3 fruit fly cellular contexts compared by ENCODE assay signal in the genomic region with DNA sequence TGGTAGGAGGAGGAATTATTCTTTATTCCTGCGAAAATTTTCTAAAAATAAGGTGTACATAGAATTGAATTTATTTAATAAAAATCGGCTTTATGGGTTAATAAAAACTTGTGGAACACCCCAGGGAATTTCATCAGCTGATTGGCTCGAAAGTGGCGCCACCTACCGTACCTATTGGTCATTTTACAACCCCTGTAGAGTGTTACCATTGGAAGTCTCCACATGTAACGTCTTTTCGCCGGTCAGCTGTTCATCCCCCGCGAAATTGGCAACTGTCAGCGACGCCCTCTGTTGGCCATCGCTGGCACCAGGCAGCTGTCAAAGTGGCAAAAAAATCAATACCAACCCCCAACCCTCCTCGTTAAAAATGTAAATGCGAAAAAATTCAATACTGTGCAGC.
A peak's percentile ranks its signal among the peaks of the same experiment; 100 is the strongest.
TF ChIP-seq lines count a peak whose summit lies in the region.

A gene (plus strand): TSS at position 323 of the 400 bp plus-strand sequence.

- TF ChIP-seq CTCF in S2 (optimal IDR thresholded peaks at IDR 0.05; lab: Kevin White, UChicago): peak; percentile 92 to 97
- TF ChIP-seq CTCF in whole organism, embryonic (GFP tag; optimal IDR thresholded peaks at IDR 0.05; lab: Kevin White, UChicago): peak; percentile 93

TF ChIP-seq in whole organism, embryonic, 481 proteins besides CTCF, POLR2A, EP300 and RAD21 (continues in another document):
- TF ChIP-seq Sin3A (optimal IDR thresholded peaks at IDR 0.05; lab: Kevin White, UChicago): no peak
- TF ChIP-seq jing (GFP tag; optimal IDR thresholded peaks at IDR 0.05; lab: Kevin White, UChicago): no peak
- no peak for TF ChIP-seq gsb (GFP tag; IDR thresholded peaks at IDR 0.05; lab: Robert Waterston, UW)
- peak; percentile 17 for TF ChIP-seq Fer1 (GFP tag; optimal IDR thresholded peaks at IDR 0.05; lab: Kevin White, UChicago)
- TF ChIP-seq CG6683 (GFP tag; optimal IDR thresholded peaks at IDR 0.05; lab: Kevin White, UChicago): no peak
- no peak for TF ChIP-seq tgo (GFP tag; IDR thresholded peaks at IDR 0.05; lab: Robert Waterston, UW)
- peak; percentile 2 for TF ChIP-seq CG9797 (GFP tag; optimal IDR thresholded peaks at IDR 0.05; lab: Kevin White, UChicago)
- TF ChIP-seq Vsx1 (GFP tag; optimal IDR thresholded peaks at IDR 0.05; lab: Kevin White, UChicago): no peak
- no peak for TF ChIP-seq Ets65A (GFP tag; lab: Kevin White, UChicago)
- no peak for TF ChIP-seq bowl (GFP tag; IDR thresholded peaks at IDR 0.05; lab: Robert Waterston, UW)
- no peak for TF ChIP-seq NC2β (GFP tag; optimal IDR thresholded peaks at IDR 0.05; lab: Kevin White, UChicago)
- no peak for TF ChIP-seq gt (GFP tag; IDR thresholded peaks at IDR 0.05; lab: Robert Waterston, UW)
- peak; percentile 18 for TF ChIP-seq CG13775 (GFP tag; optimal IDR thresholded peaks at IDR 0.05; lab: Kevin White, UChicago)
- peak; percentile 5 for TF ChIP-seq CG17829 (tag; optimal IDR thresholded peaks at IDR 0.05; lab: Kevin White, UChicago)
- 0 out of 2 replicates have a peak, but pooled peaks have one; percentile 21 for TF ChIP-seq NFAT (GFP tag; IDR thresholded peaks at IDR 0.05; lab: Robert Waterston, UW)
- no peak for TF ChIP-seq sisA (GFP tag; IDR thresholded peaks at IDR 0.05; lab: Robert Waterston, UW)
- TF ChIP-seq Fer2 (tag; optimal IDR thresholded peaks at IDR 0.05; lab: Kevin White, UChicago): no peak
- 0 out of 2 replicates have a peak, but pooled peaks have one; percentile 11 for TF ChIP-seq amos (GFP tag; IDR thresholded peaks at IDR 0.05; lab: Robert Waterston, UW; ENCODE audit: partially characterized antibody)
- peak; percentile 25 for TF ChIP-seq HLHmδ (GFP tag; optimal IDR thresholded peaks at IDR 0.05; lab: Kevin White, UChicago)
- peak; percentile 61 for TF ChIP-seq abd-A (tag; optimal IDR thresholded peaks at IDR 0.05; lab: Kevin White, UChicago)
- 0 out of 3 replicates have a peak, but pooled peaks have one; percentile 16 for TF ChIP-seq CG7357 (GFP tag; IDR thresholded peaks at IDR 0.05; lab: Robert Waterston, UW)
- TF ChIP-seq sug (tag; optimal IDR thresholded peaks at IDR 0.05; lab: Kevin White, UChicago): no peak
- TF ChIP-seq sens (GFP tag; lab: Kevin White, UChicago): peak; percentile 62
- no peak for TF ChIP-seq hbn (GFP tag; IDR thresholded peaks at IDR 0.05; lab: Robert Waterston, UW; ENCODE audit: partially characterized antibody)
- TF ChIP-seq dmrt11E (tag; optimal IDR thresholded peaks at IDR 0.05; lab: Kevin White, UChicago): no peak
- TF ChIP-seq scrt (GFP tag; optimal IDR thresholded peaks at IDR 0.05; lab: Kevin White, UChicago): peak; percentile 53
- peak; percentile 39 to 87 for TF ChIP-seq crp (GFP tag; optimal IDR thresholded peaks at IDR 0.05; lab: Kevin White, UChicago)
- peak; percentile 32; the same call in 1 of the 2 replicates for TF ChIP-seq vvl (GFP tag; IDR thresholded peaks at IDR 0.05; lab: Robert Waterston, UW)
- TF ChIP-seq CG10431 (GFP tag; optimal IDR thresholded peaks at IDR 0.05; lab: Kevin White, UChicago): peak; percentile 29
- TF ChIP-seq toy (GFP tag; IDR thresholded peaks at IDR 0.05; lab: Robert Waterston, UW): no peak
- TF ChIP-seq MBD-R2 (GFP tag; IDR thresholded peaks at IDR 0.05; lab: Robert Waterston, UW): peak; percentile 22; the same call in 1 of the 2 replicates
- peak; percentile 16 for TF ChIP-seq CG10979 (tag; optimal IDR thresholded peaks at IDR 0.05; lab: Kevin White, UChicago)
- TF ChIP-seq CG1603 (tag; optimal IDR thresholded peaks at IDR 0.05; lab: Kevin White, UChicago): peak; percentile 27
- TF ChIP-seq sim (GFP tag; IDR thresholded peaks at IDR 0.05; lab: Robert Waterston, UW): no peak
- TF ChIP-seq ssp (GFP tag; IDR thresholded peaks at IDR 0.05; lab: Robert Waterston, UW): 0 out of 2 replicates have a peak, but pooled peaks have one; percentile 9
- peak; percentile 28 for TF ChIP-seq stwl (tag; optimal IDR thresholded peaks at IDR 0.05; lab: Kevin White, UChicago)
- peak; percentile 17 for TF ChIP-seq CG14710 (tag; optimal IDR thresholded peaks at IDR 0.05; lab: Kevin White, UChicago)
- TF ChIP-seq insv (GFP tag; optimal IDR thresholded peaks at IDR 0.05; lab: Kevin White, UChicago): peak in 1 of 2 experiments; percentile 20
- no peak for TF ChIP-seq lola (GFP tag; optimal IDR thresholded peaks at IDR 0.05; lab: Kevin White, UChicago)
- TF ChIP-seq Myb (GFP tag; optimal IDR thresholded peaks at IDR 0.05; lab: Kevin White, UChicago): peak; percentile 61
- TF ChIP-seq nerfin-1 (tag; optimal IDR thresholded peaks at IDR 0.05; lab: Kevin White, UChicago): peak; percentile 15
- peak; percentile 97 for TF ChIP-seq seq (GFP tag; IDR thresholded peaks at IDR 0.05; lab: Robert Waterston, UW)

TF ChIP-seq in whole organism, prepupa, 60 proteins besides CTCF, POLR2A, EP300 and RAD21:
- TF ChIP-seq fd85E (GFP tag; optimal IDR thresholded peaks at IDR 0.05; lab: Kevin White, UChicago): no peak
- TF ChIP-seq Sox14 (GFP tag; optimal IDR thresholded peaks at IDR 0.05; lab: Kevin White, UChicago): no peak
- no peak for TF ChIP-seq CG10631 (GFP tag; optimal IDR thresholded peaks at IDR 0.05; lab: Kevin White, UChicago)
- no peak for TF ChIP-seq spab (GFP tag; optimal IDR thresholded peaks at IDR 0.05; lab: Kevin White, UChicago)
- TF ChIP-seq salr (GFP tag; optimal IDR thresholded peaks at IDR 0.05; lab: Kevin White, UChicago): no peak
- TF ChIP-seq achi (GFP tag; optimal IDR thresholded peaks at IDR 0.05; lab: Kevin White, UChicago): peak; percentile 88
TF ChIP-seq in whole organism, prepupa: peak in this region for 1.
